Worm (Caenorhabditis elegans) whole organism, L4 larva: ENCODE data around the gene F19G12.8.

Experiments used
- F10B5.3 ChIP-seq: sonication (generic microtip); optimal IDR thresholded peaks from 2 replicates; lab custom pipeline; 2016; ENCODE audit warnings: mild to moderate bottlenecking, missing genetic modification characterization, missing compliant biosample characterization
- lsy-2 ChIP-seq, 2 experiments: fragments of 150-350 bp in 1 of 2; sonication (generic microtip) in 1 of 2; optimal IDR thresholded peaks; 2 replicates each; lab custom pipeline; 2014 to 2017; ENCODE audit warnings: missing biosample characterization in 2 of 2, missing genetic modification characterization in 2 of 2
- nhr-25 ChIP-seq: sonication (generic microtip); optimal IDR thresholded peaks from 2 replicates; lab custom pipeline; 2017; ENCODE audit warnings: missing genetic modification characterization, mild to moderate bottlenecking, missing compliant biosample characterization, antibody characterized with exemption, moderate library complexity, borderline replicate concordance; ENCODE audit not compliant: insufficient read depth
- nhr-28 ChIP-seq: fragments of 150-350 bp; optimal IDR thresholded peaks from 2 replicates; lab custom pipeline; 2014; ENCODE audit warnings: missing biosample characterization, missing genetic modification characterization

DNA sequence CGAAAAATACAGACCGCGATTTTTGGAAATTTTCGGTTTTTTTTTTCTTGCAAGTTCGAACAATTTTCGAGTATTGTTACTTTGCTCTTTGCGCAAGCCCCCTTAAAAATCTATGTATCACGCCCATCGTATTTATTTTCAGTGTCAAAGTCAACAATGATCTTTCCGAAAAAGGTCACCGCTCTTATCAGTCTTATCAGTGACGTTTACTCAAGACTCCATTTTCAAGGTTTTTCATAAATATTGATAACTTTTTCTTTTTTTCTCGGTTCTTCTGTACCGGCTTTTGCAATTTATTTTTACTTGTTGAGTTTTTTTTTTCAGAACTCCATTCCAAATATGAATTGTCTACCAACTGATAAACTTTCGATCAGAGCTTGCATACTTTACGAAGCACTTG, 45.4 kb upstream of the F19G12.8 start, which contains the start of gene fbxa-190:
- TF ChIP-seq F10B5.3 (tag; lab: Kevin White, UChicago): no peak
- TF ChIP-seq nhr-28 (tag; lab: Kevin White, UChicago): peak; percentile 22
- TF ChIP-seq nhr-25: no peak
- TF ChIP-seq lsy-2 (tag; optimal IDR thresholded peaks at IDR 0.05; lab: Kevin White, UChicago): no peak
